Worm (Caenorhabditis elegans) whole organism, young adult: ENCODE measurements around the gene cpg-4.
A peak's percentile ranks its signal among the peaks of the same experiment; 100 is the strongest.

Experiments used
- cebp-1 ChIP-seq, 2 experiments: fragments of 200-800 bp in 1 of 2; sonication (Bioruptor generic) in 1 of 2; sonication (generic microtip) in 1 of 2; IDR thresholded peaks in 1 of 2; optimal IDR thresholded peaks in 1 of 2; 2 replicates each; pipeline versions ENCODE4 v1.3.6 to Lab custom; 2017 to 2022; ENCODE audit warnings: missing compliant biosample characterization in 2 of 2, missing genetic modification characterization in 2 of 2, mild to moderate bottlenecking in 1 of 2, missing genetic modification reagents in 1 of 2, moderate library complexity in 1 of 2
- cebp-2 ChIP-seq: fragments of 200-800 bp; sonication (Bioruptor generic); IDR thresholded peaks from 2 replicates; pipeline ENCODE4 v1.3.6; 2022; ENCODE audit warnings: missing genetic modification characterization, missing compliant biosample characterization
- dpl-1 ChIP-seq: fragments of 150-350 bp; optimal IDR thresholded peaks from 2 replicates; lab custom pipeline; 2014; ENCODE audit warnings: missing biosample characterization, missing genetic modification reagents, missing genetic modification characterization
- madf-6 ChIP-seq: fragments of 200-800 bp; sonication (Bioruptor generic); IDR thresholded peaks from 2 replicates; pipeline ENCODE4 v1.3.6; 2022; ENCODE audit warnings: missing genetic modification reagents, missing genetic modification characterization, missing compliant biosample characterization

- TF ChIP-seq cebp-2 (no peak), madf-6 (GFP tag; lab: Robert Waterston, UW) (no peak), dpl-1 (no peak), cebp-1 (GFP tag; IDR thresholded peaks at IDR 0.05; lab: Robert Waterston, UW) (no peak), cebp-1 (tag; optimal IDR thresholded peaks at IDR 0.05; lab: Kevin White, UChicago) (peak; percentile 35)
Measured at ce11 chrV:6017630-6018029, 21.4 kb downstream of the cpg-4 start, which contains the start of the genes rpt-2 and aps-1.
